Fruit fly (Drosophila melanogaster) whole organism, adult: Measurements from ENCODE around the gene CG14142.

ENCODE experiments used
- CG11617 ChIP-seq: fragments of 200-800 bp; sonication (Bioruptor generic); optimal IDR thresholded peaks from 2 replicates; lab custom pipeline; 2017; ENCODE audit warnings: mild to moderate bottlenecking, missing biosample characterization, missing genetic modification reagents, missing genetic modification characterization
- CG12768 ChIP-seq: fragments of 200-800 bp; sonication (Bioruptor generic); optimal IDR thresholded peaks from 2 replicates; lab custom pipeline; 2017; ENCODE audit warnings: missing biosample characterization, missing genetic modification characterization, mild to moderate bottlenecking, moderate library complexity, missing genetic modification reagents
- CG14711 ChIP-seq: fragments of 200-800 bp; sonication (Bioruptor generic); optimal IDR thresholded peaks from 2 replicates; lab custom pipeline; 2018; ENCODE audit warnings: missing biosample characterization, mild to moderate bottlenecking, missing genetic modification characterization, moderate library complexity
- CG1620 ChIP-seq: fragments of 200-800 bp; sonication (Bioruptor generic); optimal IDR thresholded peaks from 2 replicates; lab custom pipeline; 2016; ENCODE audit warnings: missing biosample characterization, missing genetic modification characterization
- CG33017 ChIP-seq: fragments of 200-800 bp; sonication (Bioruptor generic); optimal IDR thresholded peaks from 2 replicates; lab custom pipeline; 2018; ENCODE audit warnings: missing biosample characterization, mild to moderate bottlenecking, missing genetic modification characterization, moderate library complexity
- CG5204 ChIP-seq: fragments of 200-800 bp; sonication (Bioruptor generic); optimal IDR thresholded peaks from 2 replicates; lab custom pipeline; 2016; ENCODE audit warnings: missing biosample characterization, missing genetic modification characterization
- CG7045 ChIP-seq: fragments of 200-800 bp; sonication (Bioruptor generic); optimal IDR thresholded peaks from 2 replicates; lab custom pipeline; 2017; ENCODE audit warnings: missing biosample characterization, mild to moderate bottlenecking, missing genetic modification characterization
- CG7101 ChIP-seq: fragments of 200-800 bp; sonication (Bioruptor generic); optimal IDR thresholded peaks from 2 replicates; lab custom pipeline; 2018; ENCODE audit warnings: missing biosample characterization, mild to moderate bottlenecking, missing genetic modification characterization, moderate library complexity
- Clk ChIP-seq: fragments of 200-800 bp; sonication (Bioruptor generic); optimal IDR thresholded peaks from 2 replicates; lab custom pipeline; 2017; ENCODE audit warnings: missing biosample characterization, missing genetic modification characterization
- Crg-1 ChIP-seq: fragments of 200-800 bp; sonication (Bioruptor generic); optimal IDR thresholded peaks from 2 replicates; lab custom pipeline; 2016; ENCODE audit warnings: missing biosample characterization, missing genetic modification characterization
- Hr96 ChIP-seq: fragments of 200-800 bp; sonication (Bioruptor generic); optimal IDR thresholded peaks from 2 replicates; lab custom pipeline; 2016; ENCODE audit warnings: missing biosample characterization, missing genetic modification characterization
- Mnt ChIP-seq: fragments of 200-800 bp; sonication (Bioruptor generic); optimal IDR thresholded peaks from 2 replicates; lab custom pipeline; 2016; ENCODE audit warnings: missing biosample characterization, mild to moderate bottlenecking, missing genetic modification characterization
- bab1 ChIP-seq: fragments of 200-800 bp; sonication (Bioruptor generic); optimal IDR thresholded peaks from 3 replicates; lab custom pipeline; 2019; ENCODE audit warnings: missing biosample characterization, mild to moderate bottlenecking, missing genetic modification characterization, moderate library complexity
- cic ChIP-seq: fragments of 200-800 bp; sonication (Bioruptor generic); optimal IDR thresholded peaks from 2 replicates; lab custom pipeline; 2017; ENCODE audit warnings: missing biosample characterization, mild to moderate bottlenecking, missing genetic modification characterization, moderate library complexity
- cnc ChIP-seq, 2 experiments: fragments of >200 bp; optimal IDR thresholded peaks; 2 replicates each; lab custom pipeline; 2017
- kay ChIP-seq: fragments of 200-800 bp; sonication (Bioruptor generic); peaks from one replicate; lab custom pipeline; 2016; ENCODE audit warnings: missing biosample characterization, missing genetic modification characterization, borderline replicate concordance
- ovo ChIP-seq: fragments of 200-800 bp; sonication (Bioruptor generic); optimal IDR thresholded peaks from 2 replicates; lab custom pipeline; 2016; ENCODE audit warnings: missing biosample characterization, missing genetic modification characterization
- pad ChIP-seq: fragments of 200-800 bp; sonication (Bioruptor generic); optimal IDR thresholded peaks from 3 replicates; lab custom pipeline; 2017; ENCODE audit warnings: missing biosample characterization, missing genetic modification characterization, mild to moderate bottlenecking, moderate library complexity, missing genetic modification reagents
- tj ChIP-seq: fragments of 200-800 bp; sonication (Bioruptor generic); optimal IDR thresholded peaks from 3 replicates; lab custom pipeline; 2017; ENCODE audit warnings: missing biosample characterization, mild to moderate bottlenecking, missing genetic modification characterization, moderate library complexity
- toe ChIP-seq: fragments of 200-800 bp; sonication (Bioruptor generic); optimal IDR thresholded peaks from 2 replicates; lab custom pipeline; 2016; ENCODE audit warnings: missing biosample characterization, missing genetic modification characterization

The CG14142 gene

DNA sequence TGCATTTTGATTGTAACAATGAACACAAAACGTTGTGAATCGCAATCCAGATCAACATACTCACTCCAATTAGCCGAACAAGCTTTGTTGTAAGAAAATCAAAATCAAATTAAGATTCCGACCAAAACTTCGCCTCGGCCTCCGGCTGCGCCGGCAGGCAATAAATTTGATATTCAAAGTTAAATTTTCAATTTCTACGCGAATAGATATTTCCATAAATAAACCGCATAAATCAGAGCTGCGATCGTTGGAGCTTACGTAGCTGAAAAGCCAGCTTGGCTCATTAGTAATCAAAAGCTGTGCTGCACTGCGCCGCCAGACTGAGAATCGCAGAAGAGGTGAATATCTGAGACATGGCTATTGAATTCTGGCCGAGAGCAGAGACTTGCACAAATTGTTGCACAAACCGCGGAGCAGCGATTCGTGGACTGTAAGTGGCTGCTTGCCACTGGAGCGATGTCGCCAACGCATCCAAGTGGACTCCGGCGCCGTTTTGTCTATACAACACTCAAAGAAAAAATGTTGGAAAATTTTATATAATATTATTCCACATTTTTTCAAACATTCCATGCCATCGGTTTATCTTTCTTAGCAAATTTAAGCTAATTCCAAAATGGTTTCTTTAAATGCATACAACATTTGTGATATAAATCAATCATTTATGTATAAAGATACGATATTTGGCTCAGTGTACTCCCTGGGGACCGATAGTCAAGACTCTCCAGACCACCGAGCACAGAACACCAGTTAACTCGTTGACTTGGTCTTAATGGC, 24.6 kb upstream of the CG14142 start:
- no peak for TF ChIP-seq Clk (GFP tag; lab: Kevin White, UChicago)
- TF ChIP-seq bab1 (GFP tag; lab: Kevin White, UChicago), result no peak
- TF ChIP-seq cic (GFP tag; lab: Kevin White, UChicago), result no peak
- TF ChIP-seq CG7045 (GFP tag; lab: Kevin White, UChicago), result no peak
- no peak for TF ChIP-seq CG12768 (GFP tag; lab: Kevin White, UChicago)
- TF ChIP-seq CG33017 (tag; lab: Kevin White, UChicago), result no peak
- TF ChIP-seq Mnt (GFP tag; lab: Kevin White, UChicago), result no peak
- TF ChIP-seq CG7101, result no peak

DNA sequence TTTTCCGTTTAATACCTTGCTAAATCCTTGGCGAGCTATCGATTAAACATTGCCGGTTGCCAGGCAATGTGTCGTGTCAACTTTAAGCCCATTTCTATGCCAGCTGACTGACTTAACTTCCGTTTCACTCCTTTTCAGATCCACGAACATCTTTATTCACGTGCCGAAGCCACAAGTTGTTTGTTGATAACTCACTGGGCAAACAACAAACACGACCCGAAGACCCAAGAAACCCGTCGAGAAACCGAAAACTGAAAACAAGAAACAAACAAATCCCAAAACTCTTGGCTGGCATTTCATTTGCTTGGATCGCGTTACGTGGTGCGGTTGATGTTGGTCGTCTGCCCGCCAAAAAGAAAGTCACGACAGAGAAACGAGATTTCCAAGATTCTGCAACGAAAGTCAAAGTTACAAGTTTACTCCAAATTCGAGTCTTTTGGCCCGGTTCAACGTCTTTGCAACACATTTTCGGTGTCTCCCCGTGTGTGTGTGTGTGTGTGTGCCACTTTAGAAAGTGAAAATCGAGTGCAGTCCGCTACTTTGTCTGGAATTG, 22.5 kb upstream of the CG14142 start, which contains the start of gene CG6216:
Gene CG6216 (minus strand): TSS at position 51 of the 553 bp plus-strand sequence.
- no peak for TF ChIP-seq CG7101
- TF ChIP-seq Mnt (GFP tag; lab: Kevin White, UChicago), result no peak
- TF ChIP-seq toe (GFP tag; lab: Kevin White, UChicago), result no peak
- TF ChIP-seq CG12768 (GFP tag; lab: Kevin White, UChicago), result no peak
- no peak for TF ChIP-seq CG33017 (tag; lab: Kevin White, UChicago)
- no peak for TF ChIP-seq cnc (optimal IDR thresholded peaks at IDR 0.05; lab: Kevin White, UChicago)
- TF ChIP-seq CG5204 (GFP tag; lab: Kevin White, UChicago), result no peak
- TF ChIP-seq Hr96 (GFP tag; lab: Kevin White, UChicago), result no peak
- no peak for TF ChIP-seq tj
- TF ChIP-seq cic (GFP tag; lab: Kevin White, UChicago), result no peak
- TF ChIP-seq CG14711 (tag; lab: Kevin White, UChicago), result no peak
- TF ChIP-seq CG11617 (GFP tag; lab: Kevin White, UChicago), result no peak
- no peak for TF ChIP-seq CG1620 (GFP tag; lab: Kevin White, UChicago)
- no peak for TF ChIP-seq kay (GFP tag; lab: Kevin White, UChicago)
- TF ChIP-seq ovo (GFP tag; lab: Kevin White, UChicago), result no peak
- TF ChIP-seq Crg-1, result no peak

DNA sequence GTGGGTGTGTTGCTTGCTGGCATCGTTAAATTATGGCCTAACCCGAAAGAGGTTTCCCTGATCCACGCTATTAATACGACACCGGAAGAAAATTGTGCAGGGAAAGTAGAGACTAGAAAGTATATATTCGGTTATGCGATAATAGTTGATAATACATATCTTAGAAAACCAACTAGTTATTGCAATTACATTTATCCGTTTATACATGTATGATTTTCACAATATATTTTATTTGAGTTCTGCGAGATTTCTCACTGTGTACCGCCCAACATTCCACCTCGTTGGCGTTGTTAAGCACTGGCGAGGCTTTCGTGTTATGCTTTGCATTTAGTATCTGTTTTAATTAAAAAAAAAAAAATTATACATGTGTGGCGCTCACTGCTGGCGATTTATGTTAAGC, 17.9 kb upstream of the CG14142 start:
- no peak for TF ChIP-seq CG7101
- no peak for TF ChIP-seq Hr96 (GFP tag; lab: Kevin White, UChicago)
- TF ChIP-seq tj, result no peak
- no peak for TF ChIP-seq CG33017 (tag; lab: Kevin White, UChicago)
- no peak for TF ChIP-seq pad (GFP tag; lab: Kevin White, UChicago)
- TF ChIP-seq CG5204 (GFP tag; lab: Kevin White, UChicago), result no peak
- TF ChIP-seq bab1 (GFP tag; lab: Kevin White, UChicago), result no peak

DNA sequence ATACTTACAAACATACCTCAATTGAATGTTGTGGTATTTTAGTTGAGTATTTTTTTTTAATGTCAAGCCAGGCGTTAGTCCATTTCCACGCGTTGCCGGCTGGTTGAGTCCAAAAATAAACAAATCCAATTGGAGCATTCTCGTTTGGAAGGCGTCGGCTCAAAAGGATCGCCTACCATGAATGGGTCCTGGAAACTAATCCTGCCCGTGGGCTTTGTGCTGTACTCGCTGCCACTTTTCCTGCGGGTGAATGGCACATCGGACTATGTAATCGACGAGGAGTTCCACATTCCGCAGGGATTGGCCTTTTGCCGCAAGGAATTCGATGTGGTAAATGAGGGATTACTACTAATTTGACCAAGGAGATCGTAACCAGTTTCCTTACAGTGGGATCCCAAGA, 8.4 kb upstream of the CG14142 start, which contains the start of gene Alg10:
Gene Alg10 (plus strand): TSS at position 73 of the 400 bp plus-strand sequence.
- TF ChIP-seq cnc (optimal IDR thresholded peaks at IDR 0.05; lab: Kevin White, UChicago) (no peak), cic (GFP tag; lab: Kevin White, UChicago) (no peak), CG5204 (GFP tag; lab: Kevin White, UChicago) (no peak), pad (GFP tag; lab: Kevin White, UChicago) (no peak), CG7101 (no peak), Mnt (GFP tag; lab: Kevin White, UChicago) (no peak), Hr96 (GFP tag; lab: Kevin White, UChicago) (no peak), toe (GFP tag; lab: Kevin White, UChicago) (no peak), bab1 (GFP tag; lab: Kevin White, UChicago) (no peak), ovo (GFP tag; lab: Kevin White, UChicago) (no peak), CG14711 (tag; lab: Kevin White, UChicago) (no peak), kay (GFP tag; lab: Kevin White, UChicago) (no peak), CG33017 (tag; lab: Kevin White, UChicago) (no peak), CG12768 (GFP tag; lab: Kevin White, UChicago) (no peak), CG11617 (GFP tag; lab: Kevin White, UChicago) (no peak), CG1620 (GFP tag; lab: Kevin White, UChicago) (no peak), CG7045 (GFP tag; lab: Kevin White, UChicago) (no peak), tj (no peak)

DNA sequence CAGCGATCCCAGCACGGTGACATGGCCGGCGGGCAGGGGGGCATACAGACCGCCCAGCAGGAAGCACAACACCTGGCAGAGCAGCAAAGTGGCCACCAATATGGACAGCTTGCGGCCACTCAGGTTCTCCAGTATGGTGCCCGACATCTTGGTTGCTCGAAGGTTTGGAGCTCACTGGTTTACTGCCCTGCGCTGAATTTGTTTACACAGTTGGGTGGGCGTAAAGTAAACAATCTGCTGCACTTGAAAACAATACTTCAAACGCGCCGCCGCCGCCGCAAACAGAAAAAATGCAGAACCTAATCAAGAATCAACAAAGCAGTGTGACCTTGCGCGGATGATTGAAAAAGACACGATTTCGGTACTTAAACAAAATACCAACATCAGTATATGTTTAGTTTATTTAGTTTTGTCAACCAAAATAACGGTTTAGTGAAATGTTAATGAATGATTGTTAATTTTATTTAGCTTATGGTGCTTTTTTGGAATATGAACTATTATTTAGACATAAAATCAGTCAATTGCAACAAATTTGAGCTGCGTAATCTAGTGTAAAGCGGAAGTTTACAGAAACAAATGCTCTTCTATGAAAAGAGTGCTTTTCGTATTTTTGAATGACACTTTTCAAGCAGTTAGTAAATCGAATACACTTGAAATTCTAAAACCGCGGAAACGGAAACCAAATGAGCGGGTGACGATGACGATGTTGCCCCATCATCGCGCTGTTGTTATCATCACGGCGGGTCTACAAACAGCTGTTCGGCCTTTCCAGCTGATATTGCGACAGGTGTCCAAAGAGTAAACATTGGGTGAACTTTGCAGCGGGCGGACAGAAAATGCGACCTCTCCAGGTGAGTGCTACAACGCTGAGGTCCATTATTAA, 3.8 kb upstream of the CG14142 start, which contains the start of the genes wls and Adck5:
Gene wls (minus strand): TSS at position 327 of the 883 bp plus-strand sequence.
Gene Adck5 (plus strand): TSS at position 519 of the 883 bp plus-strand sequence.
- TF ChIP-seq CG5204 (GFP tag; lab: Kevin White, UChicago) (peak; percentile 48), CG1620 (GFP tag; lab: Kevin White, UChicago) (peak; percentile 47), Hr96 (GFP tag; lab: Kevin White, UChicago) (peak; percentile 46), toe (GFP tag; lab: Kevin White, UChicago) (peak; percentile 52), pad (GFP tag; lab: Kevin White, UChicago) (peak; percentile 43), CG33017 (tag; lab: Kevin White, UChicago) (peak; percentile 49), Clk (GFP tag; lab: Kevin White, UChicago) (no peak), CG7101 (peak; percentile 57), CG7045 (GFP tag; lab: Kevin White, UChicago) (peak; percentile 59), tj (peak; percentile 35), Crg-1 (peak; percentile 38), CG14711 (tag; lab: Kevin White, UChicago) (peak; percentile 20), CG12768 (GFP tag; lab: Kevin White, UChicago) (peak; percentile 67), cnc (optimal IDR thresholded peaks at IDR 0.05; lab: Kevin White, UChicago) (no peak), ovo (GFP tag; lab: Kevin White, UChicago) (peak; percentile 31), bab1 (GFP tag; lab: Kevin White, UChicago) (peak; percentile 90), cic (GFP tag; lab: Kevin White, UChicago) (no peak), kay (GFP tag; lab: Kevin White, UChicago) (no peak), Mnt (GFP tag; lab: Kevin White, UChicago) (peak; percentile 24), CG11617 (GFP tag; lab: Kevin White, UChicago) (peak; percentile 77)
